Fruit fly (Drosophila melanogaster) whole organism, adult: ENCODE results near the gene CG1640.
A peak's percentile ranks its signal among the peaks of the same experiment; 100 is the strongest.

Experiments
- CG11617 ChIP-seq: fragments of 200-800 bp; sonication (Bioruptor generic); optimal IDR thresholded peaks from 2 replicates; lab custom pipeline; 2017; ENCODE audit warnings: mild to moderate bottlenecking, missing biosample characterization, missing genetic modification reagents, missing genetic modification characterization
- CG12768 ChIP-seq: fragments of 200-800 bp; sonication (Bioruptor generic); optimal IDR thresholded peaks from 2 replicates; lab custom pipeline; 2017; ENCODE audit warnings: missing biosample characterization, missing genetic modification characterization, mild to moderate bottlenecking, moderate library complexity, missing genetic modification reagents
- CG14711 ChIP-seq: fragments of 200-800 bp; sonication (Bioruptor generic); optimal IDR thresholded peaks from 2 replicates; lab custom pipeline; 2018; ENCODE audit warnings: missing biosample characterization, mild to moderate bottlenecking, missing genetic modification characterization, moderate library complexity
- CG1620 ChIP-seq: fragments of 200-800 bp; sonication (Bioruptor generic); optimal IDR thresholded peaks from 2 replicates; lab custom pipeline; 2016; ENCODE audit warnings: missing biosample characterization, missing genetic modification characterization
- CG33017 ChIP-seq: fragments of 200-800 bp; sonication (Bioruptor generic); optimal IDR thresholded peaks from 2 replicates; lab custom pipeline; 2018; ENCODE audit warnings: missing biosample characterization, mild to moderate bottlenecking, missing genetic modification characterization, moderate library complexity
- CG5204 ChIP-seq: fragments of 200-800 bp; sonication (Bioruptor generic); optimal IDR thresholded peaks from 2 replicates; lab custom pipeline; 2016; ENCODE audit warnings: missing biosample characterization, missing genetic modification characterization
- CG7045 ChIP-seq: fragments of 200-800 bp; sonication (Bioruptor generic); optimal IDR thresholded peaks from 2 replicates; lab custom pipeline; 2017; ENCODE audit warnings: missing biosample characterization, mild to moderate bottlenecking, missing genetic modification characterization
- CG7101 ChIP-seq: fragments of 200-800 bp; sonication (Bioruptor generic); optimal IDR thresholded peaks from 2 replicates; lab custom pipeline; 2018; ENCODE audit warnings: missing biosample characterization, mild to moderate bottlenecking, missing genetic modification characterization, moderate library complexity
- Clk ChIP-seq: fragments of 200-800 bp; sonication (Bioruptor generic); optimal IDR thresholded peaks from 2 replicates; lab custom pipeline; 2017; ENCODE audit warnings: missing biosample characterization, missing genetic modification characterization
- Crg-1 ChIP-seq: fragments of 200-800 bp; sonication (Bioruptor generic); optimal IDR thresholded peaks from 2 replicates; lab custom pipeline; 2016; ENCODE audit warnings: missing biosample characterization, missing genetic modification characterization
- Hr96 ChIP-seq: fragments of 200-800 bp; sonication (Bioruptor generic); optimal IDR thresholded peaks from 2 replicates; lab custom pipeline; 2016; ENCODE audit warnings: missing biosample characterization, missing genetic modification characterization
- Mnt ChIP-seq: fragments of 200-800 bp; sonication (Bioruptor generic); optimal IDR thresholded peaks from 2 replicates; lab custom pipeline; 2016; ENCODE audit warnings: missing biosample characterization, mild to moderate bottlenecking, missing genetic modification characterization
- bab1 ChIP-seq: fragments of 200-800 bp; sonication (Bioruptor generic); optimal IDR thresholded peaks from 3 replicates; lab custom pipeline; 2019; ENCODE audit warnings: missing biosample characterization, mild to moderate bottlenecking, missing genetic modification characterization, moderate library complexity
- cic ChIP-seq: fragments of 200-800 bp; sonication (Bioruptor generic); optimal IDR thresholded peaks from 2 replicates; lab custom pipeline; 2017; ENCODE audit warnings: missing biosample characterization, mild to moderate bottlenecking, missing genetic modification characterization, moderate library complexity
- cnc ChIP-seq, 2 experiments: fragments of >200 bp; optimal IDR thresholded peaks; 2 replicates each; lab custom pipeline; 2017
- kay ChIP-seq: fragments of 200-800 bp; sonication (Bioruptor generic); peaks from one replicate; lab custom pipeline; 2016; ENCODE audit warnings: missing biosample characterization, missing genetic modification characterization, borderline replicate concordance
- ovo ChIP-seq: fragments of 200-800 bp; sonication (Bioruptor generic); optimal IDR thresholded peaks from 2 replicates; lab custom pipeline; 2016; ENCODE audit warnings: missing biosample characterization, missing genetic modification characterization
- pad ChIP-seq: fragments of 200-800 bp; sonication (Bioruptor generic); optimal IDR thresholded peaks from 3 replicates; lab custom pipeline; 2017; ENCODE audit warnings: missing biosample characterization, missing genetic modification characterization, mild to moderate bottlenecking, moderate library complexity, missing genetic modification reagents
- tj ChIP-seq: fragments of 200-800 bp; sonication (Bioruptor generic); optimal IDR thresholded peaks from 3 replicates; lab custom pipeline; 2017; ENCODE audit warnings: missing biosample characterization, mild to moderate bottlenecking, missing genetic modification characterization, moderate library complexity
- toe ChIP-seq: fragments of 200-800 bp; sonication (Bioruptor generic); optimal IDR thresholded peaks from 2 replicates; lab custom pipeline; 2016; ENCODE audit warnings: missing biosample characterization, missing genetic modification characterization

Gene CG1640

DNA sequence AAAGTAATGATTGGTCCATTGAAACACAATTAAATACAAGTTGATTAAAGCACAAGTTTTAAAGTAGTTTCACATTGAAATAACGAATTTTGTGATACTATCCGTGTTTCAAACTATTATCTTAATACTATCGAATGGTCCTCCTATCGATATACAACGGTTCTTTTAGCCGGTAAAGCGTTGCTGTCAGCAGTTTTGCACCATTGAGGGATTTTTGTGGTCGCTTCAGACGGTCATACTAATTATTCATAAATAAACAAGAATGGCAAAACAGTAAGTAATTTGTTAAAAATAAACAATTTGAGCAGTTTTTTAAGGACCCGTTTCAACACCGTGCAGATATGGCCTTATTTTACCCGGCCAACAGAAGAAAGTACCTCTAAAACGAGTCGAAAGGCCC, 32.3 kb upstream of the CG1640 start, which contains the start of gene CG15747:
Gene CG15747, plus strand, starts transcription at position 206 of the 400 bp plus-strand sequence.
- TF ChIP-seq pad (GFP tag; lab: Kevin White, UChicago) (no peak), bab1 (GFP tag; lab: Kevin White, UChicago) (peak; percentile 5), tj (GFP tag; lab: Kevin White, UChicago) (peak; percentile 92)

DNA sequence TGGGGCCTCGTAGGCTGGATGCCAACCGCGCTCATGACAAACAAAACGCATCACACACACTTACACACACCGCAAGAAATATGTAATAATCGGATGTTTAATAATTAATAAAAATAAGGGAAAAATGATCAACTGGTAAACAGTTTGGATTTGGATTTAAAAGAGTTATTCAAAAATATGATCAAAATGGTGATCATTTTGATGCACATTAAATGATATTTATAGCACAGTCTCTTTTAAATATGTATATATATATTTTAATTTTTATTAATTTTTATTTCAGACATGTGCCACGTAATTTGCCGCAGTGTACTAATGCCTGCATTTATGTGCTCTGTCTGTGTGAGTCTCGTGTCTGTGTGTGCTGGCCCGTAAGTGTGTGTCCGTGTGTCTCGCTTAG, 25.1 kb upstream of the CG1640 start:
- TF ChIP-seq CG1620 (GFP tag; lab: Kevin White, UChicago) (no peak), Hr96 (GFP tag; lab: Kevin White, UChicago) (no peak), cnc (optimal IDR thresholded peaks at IDR 0.05; lab: Kevin White, UChicago) (no peak), ovo (no peak), CG7045 (GFP tag; lab: Kevin White, UChicago) (peak; percentile 47), CG5204 (no peak), Crg-1 (GFP tag; lab: Kevin White, UChicago) (no peak), cic (GFP tag; lab: Kevin White, UChicago) (no peak), kay (no peak), Clk (no peak), CG33017 (tag; lab: Kevin White, UChicago) (peak; percentile 38), tj (GFP tag; lab: Kevin White, UChicago) (peak; percentile 4), toe (no peak), CG14711 (peak; percentile 20), CG7101 (tag; lab: Kevin White, UChicago) (peak; percentile 25), CG11617 (peak; percentile 17), bab1 (GFP tag; lab: Kevin White, UChicago) (no peak), pad (GFP tag; lab: Kevin White, UChicago) (peak; percentile 6), CG12768 (GFP tag; lab: Kevin White, UChicago) (peak; percentile 44), Mnt (GFP tag; lab: Kevin White, UChicago) (no peak)

DNA sequence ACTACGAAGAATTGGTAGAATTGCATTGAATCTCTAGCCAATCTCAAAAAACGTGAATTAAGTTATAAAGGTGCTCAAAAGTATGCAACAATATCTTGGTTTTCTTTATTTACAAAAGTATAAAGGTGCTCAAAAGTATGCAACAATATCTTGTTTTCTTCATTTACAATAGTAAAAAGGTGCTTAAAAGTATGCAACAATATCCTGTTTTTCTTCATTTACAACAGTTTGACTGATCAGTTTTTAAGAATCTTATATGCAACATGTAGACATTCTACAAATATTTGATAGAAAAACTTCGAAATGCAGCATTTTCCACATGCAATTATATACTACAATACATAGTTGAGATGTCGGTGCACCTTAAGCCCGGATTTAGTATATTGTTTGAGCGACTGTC, 23.4 kb upstream of the CG1640 start:
- TF ChIP-seq tj (GFP tag; lab: Kevin White, UChicago) (no peak), cnc (optimal IDR thresholded peaks at IDR 0.05; lab: Kevin White, UChicago) (no peak), bab1 (GFP tag; lab: Kevin White, UChicago) (no peak), Clk (no peak), kay (no peak), CG7101 (tag; lab: Kevin White, UChicago) (no peak), Mnt (GFP tag; lab: Kevin White, UChicago) (no peak), CG11617 (no peak), Crg-1 (GFP tag; lab: Kevin White, UChicago) (no peak), toe (no peak), pad (GFP tag; lab: Kevin White, UChicago) (no peak), CG7045 (GFP tag; lab: Kevin White, UChicago) (no peak), cic (GFP tag; lab: Kevin White, UChicago) (no peak), Hr96 (GFP tag; lab: Kevin White, UChicago) (no peak), CG5204 (no peak), CG12768 (GFP tag; lab: Kevin White, UChicago) (no peak), CG33017 (tag; lab: Kevin White, UChicago) (no peak), ovo (no peak), CG14711 (no peak)

DNA sequence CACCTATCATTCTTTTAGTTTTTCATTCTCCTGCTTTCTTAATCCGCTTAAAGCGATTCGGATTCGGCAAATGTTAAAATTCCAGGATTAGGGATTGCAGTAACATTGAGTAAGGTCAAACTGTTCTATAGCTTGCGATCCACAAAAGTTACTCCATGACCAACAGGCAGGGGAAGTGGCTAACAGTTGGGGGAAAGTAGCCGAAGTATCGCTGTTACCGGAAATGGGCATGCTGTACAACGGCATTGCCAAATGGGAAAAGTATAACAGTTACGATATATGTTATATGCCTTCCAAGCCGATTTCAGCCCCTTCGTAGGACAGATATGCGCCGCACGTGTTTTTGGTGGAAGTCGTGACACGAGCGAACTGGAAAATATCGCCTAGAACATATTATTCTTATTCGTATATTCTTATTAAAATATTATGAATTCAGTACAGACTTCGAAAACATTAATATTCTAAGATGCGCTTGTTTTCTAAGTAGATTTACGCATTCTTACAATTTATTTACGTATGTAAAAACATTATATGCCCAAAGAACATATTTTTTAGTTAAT, 12.1 kb upstream of the CG1640 start:
- TF ChIP-seq pad (GFP tag; lab: Kevin White, UChicago) (peak; percentile 96), ovo (no peak), CG11617 (no peak)

DNA sequence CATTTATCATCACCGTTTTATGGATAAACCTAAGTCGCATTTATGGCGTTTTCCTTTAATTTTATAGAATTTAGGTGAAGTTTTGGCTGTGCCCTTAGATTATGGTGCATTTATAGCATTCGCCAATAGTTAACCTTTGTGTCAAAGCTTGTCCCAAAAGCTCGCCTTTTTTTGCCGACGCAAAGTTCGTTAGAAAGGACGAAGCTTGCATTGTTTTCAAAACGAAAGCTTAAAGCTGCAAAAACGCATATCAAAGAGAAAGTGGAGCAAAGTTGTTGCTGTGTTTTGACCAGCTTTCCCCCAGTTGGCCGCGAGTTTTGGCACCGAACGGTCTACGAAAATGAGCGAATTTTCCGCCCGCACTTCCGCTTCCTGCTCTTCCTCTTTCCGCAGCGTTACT, 11.5 kb upstream of the CG1640 start, which contains the start of gene Syt12:
Gene Syt12, plus strand, starts transcription at position 301 of the 400 bp plus-strand sequence.
- TF ChIP-seq CG11617: no peak
- TF ChIP-seq CG7101 (tag; lab: Kevin White, UChicago): no peak
- TF ChIP-seq Hr96 (GFP tag; lab: Kevin White, UChicago): no peak
- TF ChIP-seq CG1620 (GFP tag; lab: Kevin White, UChicago): no peak
- TF ChIP-seq CG12768 (GFP tag; lab: Kevin White, UChicago): no peak
- TF ChIP-seq Mnt (GFP tag; lab: Kevin White, UChicago): no peak
- TF ChIP-seq CG33017 (tag; lab: Kevin White, UChicago): no peak
- TF ChIP-seq CG7045 (GFP tag; lab: Kevin White, UChicago): no peak
- no peak for TF ChIP-seq pad (GFP tag; lab: Kevin White, UChicago)
- no peak for TF ChIP-seq cic (GFP tag; lab: Kevin White, UChicago)
- no peak for TF ChIP-seq ovo
- no peak for TF ChIP-seq cnc (optimal IDR thresholded peaks at IDR 0.05; lab: Kevin White, UChicago)
- TF ChIP-seq Crg-1 (GFP tag; lab: Kevin White, UChicago): no peak
- no peak for TF ChIP-seq tj (GFP tag; lab: Kevin White, UChicago)
- no peak for TF ChIP-seq CG5204
- no peak for TF ChIP-seq CG14711
- no peak for TF ChIP-seq bab1 (GFP tag; lab: Kevin White, UChicago)

DNA sequence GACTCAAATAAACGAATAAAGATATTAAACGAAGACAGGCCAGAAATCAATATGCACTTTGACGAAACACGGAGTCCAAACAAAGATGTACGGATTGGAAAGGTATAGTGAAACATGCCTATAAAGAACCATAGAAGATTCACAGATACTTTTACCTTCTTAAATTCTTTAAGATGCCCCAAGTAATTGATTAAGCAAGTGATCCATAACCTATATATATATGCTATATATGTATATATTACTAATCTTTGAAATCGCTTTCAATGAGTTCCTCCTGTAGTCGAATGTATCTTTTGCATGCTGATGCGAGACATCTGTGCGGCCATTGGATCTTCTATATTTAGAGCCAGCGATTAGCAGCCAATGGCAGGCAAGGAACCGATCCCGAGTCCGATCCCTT, 2.3 kb upstream of the CG1640 start, which contains the start of gene dmrt11E:
Gene dmrt11E, plus strand, starts transcription at position 43 of the 400 bp plus-strand sequence.
- no peak for TF ChIP-seq Crg-1 (GFP tag; lab: Kevin White, UChicago)

DNA sequence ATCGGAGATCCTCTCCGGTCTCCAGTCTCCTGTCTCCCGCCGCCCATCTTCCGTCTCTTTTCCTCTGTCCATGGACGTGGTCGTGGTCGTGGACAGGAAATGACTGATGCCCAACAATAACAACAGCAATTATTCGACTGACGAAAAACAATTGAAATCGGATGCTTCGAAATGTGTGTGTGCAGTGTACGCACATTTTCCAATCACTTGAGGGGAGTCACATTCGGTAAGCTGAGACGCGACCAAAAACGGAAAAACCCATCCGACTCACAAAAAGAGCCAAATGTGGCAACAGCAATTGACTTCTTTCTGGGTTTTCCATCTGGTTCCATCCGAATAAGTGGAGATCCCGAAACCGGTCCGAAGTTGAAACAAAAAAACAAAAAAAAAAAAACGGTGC, 968 bp upstream of the CG1640 start:
- TF ChIP-seq pad (GFP tag; lab: Kevin White, UChicago) (no peak), cnc (optimal IDR thresholded peaks at IDR 0.05; lab: Kevin White, UChicago) (no peak), CG14711 (no peak), Mnt (GFP tag; lab: Kevin White, UChicago) (no peak), CG12768 (GFP tag; lab: Kevin White, UChicago) (no peak), Hr96 (GFP tag; lab: Kevin White, UChicago) (no peak), ovo (no peak), CG7101 (tag; lab: Kevin White, UChicago) (no peak), CG11617 (no peak), CG7045 (GFP tag; lab: Kevin White, UChicago) (no peak), CG1620 (GFP tag; lab: Kevin White, UChicago) (no peak), bab1 (GFP tag; lab: Kevin White, UChicago) (no peak), tj (GFP tag; lab: Kevin White, UChicago) (no peak), kay (no peak)
